Worm (Caenorhabditis elegans) whole organism, early embryonic: ENCODE measurements around the gene mvb-12.

ENCODE experiments used
- ama-1 ChIP-seq: fragments of 150-350 bp; optimal IDR thresholded peaks from 2 replicates; lab custom pipeline; 2014
- ets-7 ChIP-seq: sonication (generic microtip); optimal IDR thresholded peaks from 2 replicates; lab custom pipeline; 2016; ENCODE audit warnings: missing genotype, missing genetic modification characterization, missing compliant biosample characterization

DNA sequence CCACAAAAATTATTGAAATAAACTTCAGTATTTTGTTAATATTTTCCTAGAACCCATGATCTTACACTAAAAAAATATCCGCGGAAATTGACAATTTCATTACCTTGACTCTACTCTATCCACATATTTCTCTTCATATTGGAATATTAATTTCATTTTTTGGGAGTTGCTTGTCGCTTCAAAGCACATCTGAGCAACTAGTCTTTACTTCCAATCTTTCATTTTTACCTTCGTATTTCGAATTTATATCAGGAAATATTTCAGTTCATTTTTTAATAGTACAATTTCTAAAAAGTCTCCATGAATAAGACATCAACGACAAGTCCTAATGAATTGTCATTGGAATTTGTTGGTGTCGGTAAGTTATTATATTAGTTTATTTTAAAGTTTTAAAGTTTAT lies 48.7 kb downstream of the mvb-12 start, which contains the start of gene srt-73:
- TF ChIP-seq ama-1 (lab: Kevin White, UChicago) (no peak), ets-7 (tag; lab: Kevin White, UChicago) (no peak)
